Fruit fly (Drosophila melanogaster) whole organism: Measurements from ENCODE around the gene CG31174.
A peak's percentile ranks its signal among the peaks of the same experiment; 100 is the strongest.

Experiments
- Dll ChIP-seq: fragments of >200 bp; optimal IDR thresholded peaks from 2 replicates; lab custom pipeline; 2017
- EcR ChIP-seq, 2 experiments: fragments of >200 bp; optimal IDR thresholded peaks; 2 replicates each; lab custom pipeline; 2017; ENCODE audit warnings: missing biosample characterization in 2 of 2, missing genetic modification characterization in 2 of 2, missing genetic modification reagents in 2 of 2
- psq ChIP-seq: fragments of >200 bp; optimal IDR thresholded peaks from 2 replicates; lab custom pipeline; 2017
- usp ChIP-seq: fragments of >200 bp; optimal IDR thresholded peaks from 2 replicates; lab custom pipeline; 2017; ENCODE audit warnings: missing biosample characterization, missing genetic modification characterization, mixed read lengths

- TF ChIP-seq psq (lab: Kevin White, UChicago), result no peak
- TF ChIP-seq Dll (lab: Kevin White, UChicago), result no peak
- TF ChIP-seq EcR (GFP tag; optimal IDR thresholded peaks at IDR 0.05; lab: Kevin White, UChicago), result peak; percentile 77 to 82
- TF ChIP-seq usp (GFP tag; lab: Kevin White, UChicago), result no peak
Measured at dm6 chr3R:21895961-21896875, 26.9 kb upstream of the CG31174 start.
